Fruit fly (Drosophila melanogaster): ENCODE measurements around the gene CG10311.

The CG10311 gene

DNA sequence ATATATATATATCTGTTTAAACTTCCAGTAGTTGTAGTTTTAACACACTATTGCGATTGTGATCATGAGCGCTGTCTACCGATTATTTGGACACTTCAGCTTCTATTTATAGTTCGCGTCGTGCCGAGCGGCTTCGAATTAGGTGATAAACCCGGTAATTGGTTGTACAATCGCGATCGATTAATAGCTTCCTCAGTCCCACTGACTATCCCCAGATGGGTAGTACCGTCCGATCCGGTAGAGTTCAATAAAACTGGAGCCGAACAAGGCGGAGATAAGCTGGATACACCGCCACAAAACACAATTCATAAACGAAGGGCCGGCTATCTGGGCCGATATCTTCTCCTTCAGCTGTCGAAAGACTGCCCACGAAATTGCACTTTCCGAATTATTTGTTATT, 19.0 kb downstream of the CG10311 start:
- TF ChIP-seq CG17806 (tag; optimal IDR thresholded peaks at IDR 0.05) (no peak), CG32121 (GFP tag; IDR thresholded peaks at IDR 0.05) (no peak), CG4496 (GFP tag; IDR thresholded peaks at IDR 0.05) (no peak), rn (GFP tag; IDR thresholded peaks at IDR 0.05) (no peak), Snoo (tag; optimal IDR thresholded peaks at IDR 0.05) (no peak), Pif1B (GFP tag; optimal IDR thresholded peaks at IDR 0.05) (no peak), Pif1A (GFP tag; optimal IDR thresholded peaks at IDR 0.05) (no peak), EcR (GFP tag; optimal IDR thresholded peaks at IDR 0.05) (no peak), CG8159 (tag; optimal IDR thresholded peaks at IDR 0.05) (no peak), CG14655 (GFP tag; optimal IDR thresholded peaks at IDR 0.05) (no peak), CG10348 (GFP tag; IDR thresholded peaks at IDR 0.05) (no peak), CG34367 (tag; optimal IDR thresholded peaks at IDR 0.05) (no peak)

- TF ChIP-seq Ets98B (GFP tag; IDR thresholded peaks at IDR 0.05) (0 out of 2 replicates have a peak, but pooled peaks have one; percentile 12), CG32121 (GFP tag; IDR thresholded peaks at IDR 0.05) (no peak), Snoo (tag; optimal IDR thresholded peaks at IDR 0.05) (peak; percentile 24), Pif1A (GFP tag; optimal IDR thresholded peaks at IDR 0.05) (peak; percentile 79), CG14655 (GFP tag; optimal IDR thresholded peaks at IDR 0.05) (no peak), CG12605 (GFP tag; IDR thresholded peaks at IDR 0.05) (0 out of 2 replicates have a peak, but pooled peaks have one; percentile 28), D1 (tag; optimal IDR thresholded peaks at IDR 0.05) (no peak), rn (GFP tag; IDR thresholded peaks at IDR 0.05) (peak; percentile 48; the same call in 1 of the 2 replicates), CG4496 (GFP tag; IDR thresholded peaks at IDR 0.05) (peak; percentile 53; the same call in 2 of the 3 replicates), CG13204 (GFP tag; optimal IDR thresholded peaks at IDR 0.05) (no peak), EcR (GFP tag; optimal IDR thresholded peaks at IDR 0.05) (no peak), CG9948 (tag; optimal IDR thresholded peaks at IDR 0.05) (peak; percentile 77), CG15710 (tag; optimal IDR thresholded peaks at IDR 0.05) (peak; percentile 37), CG10348 (GFP tag; IDR thresholded peaks at IDR 0.05) (no peak), CG17806 (tag; optimal IDR thresholded peaks at IDR 0.05) (peak; percentile 76), fd96Ca (GFP tag; IDR thresholded peaks at IDR 0.05) (peak; percentile 58; the same call in 1 of the 3 replicates), gl (tag; optimal IDR thresholded peaks at IDR 0.05) (peak; percentile 34), CG8301 (tag; optimal IDR thresholded peaks at IDR 0.05) (peak; percentile 56), CG8159 (tag; optimal IDR thresholded peaks at IDR 0.05) (peak; percentile 57), CG34367 (tag; optimal IDR thresholded peaks at IDR 0.05) (peak; percentile 52), Pif1B (GFP tag; optimal IDR thresholded peaks at IDR 0.05) (peak; percentile 73)
Measured at dm6 chr3R:16337053-16337385, 19.8 kb downstream of the CG10311 start.

DNA sequence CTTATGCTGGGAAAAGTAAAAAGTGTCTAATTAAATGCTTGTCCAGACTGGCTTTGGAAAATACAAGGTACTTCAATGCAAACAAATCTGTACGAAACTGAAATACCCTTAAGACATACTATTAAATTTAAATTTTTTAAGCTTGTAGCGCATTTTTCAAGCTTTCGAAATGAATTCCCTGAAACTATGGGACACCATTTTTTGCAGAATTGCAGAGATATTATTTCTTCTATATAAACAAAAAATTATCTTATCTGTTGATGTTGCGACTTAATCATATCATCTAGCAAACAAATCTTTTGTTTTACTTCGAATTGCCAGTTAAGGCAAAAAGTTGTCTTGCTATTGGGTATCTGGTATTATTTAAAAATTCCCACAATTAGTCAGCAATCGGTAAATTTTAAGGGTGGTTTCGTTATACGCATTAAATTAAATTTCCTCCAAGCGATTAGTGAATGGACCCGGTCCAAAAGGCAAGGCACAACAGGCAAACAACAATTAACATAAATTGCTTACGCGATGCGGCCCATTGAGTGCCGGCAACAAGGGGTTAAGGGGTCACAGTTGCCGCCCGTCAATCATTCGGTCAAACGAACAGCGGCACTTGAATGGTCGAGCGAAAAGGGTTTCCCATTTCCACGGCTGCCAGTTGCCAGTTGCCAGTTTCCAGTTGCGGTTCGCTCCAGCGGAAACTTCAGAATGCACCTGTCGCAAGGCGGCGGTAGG, 20.3 kb downstream of the CG10311 start:
- TF ChIP-seq CG8159 (tag; optimal IDR thresholded peaks at IDR 0.05) = peak; percentile 33
- TF ChIP-seq CG9948 (tag; optimal IDR thresholded peaks at IDR 0.05) = no peak
- no peak for TF ChIP-seq CG13204 (GFP tag; optimal IDR thresholded peaks at IDR 0.05)
- peak; percentile 75 for TF ChIP-seq CG14655 (GFP tag; optimal IDR thresholded peaks at IDR 0.05)
- TF ChIP-seq rn (GFP tag; IDR thresholded peaks at IDR 0.05) = no peak
- peak; percentile 8 for TF ChIP-seq Snoo (tag; optimal IDR thresholded peaks at IDR 0.05)
- no peak for TF ChIP-seq CG15710 (tag; optimal IDR thresholded peaks at IDR 0.05)
- TF ChIP-seq Ets98B (GFP tag; IDR thresholded peaks at IDR 0.05) = no peak; the same call in 1 of the 2 replicates
- no peak for TF ChIP-seq gl (tag; optimal IDR thresholded peaks at IDR 0.05)
- TF ChIP-seq CG12605 (GFP tag; IDR thresholded peaks at IDR 0.05) = no peak
- TF ChIP-seq CG32121 (GFP tag; IDR thresholded peaks at IDR 0.05) = no peak
- TF ChIP-seq fd96Ca (GFP tag; IDR thresholded peaks at IDR 0.05) = no peak
- no peak for TF ChIP-seq EcR (GFP tag; optimal IDR thresholded peaks at IDR 0.05)
- 0 out of 3 replicates have a peak, but pooled peaks have one; percentile 21 for TF ChIP-seq CG4496 (GFP tag; IDR thresholded peaks at IDR 0.05)
- TF ChIP-seq CG10348 (GFP tag; IDR thresholded peaks at IDR 0.05) = no peak
- peak; percentile 41 for TF ChIP-seq Pif1A (GFP tag; optimal IDR thresholded peaks at IDR 0.05)
- peak; percentile 69 for TF ChIP-seq CG8301 (tag; optimal IDR thresholded peaks at IDR 0.05)
- peak; percentile 34 for TF ChIP-seq Pif1B (GFP tag; optimal IDR thresholded peaks at IDR 0.05)
- TF ChIP-seq D1 (tag; optimal IDR thresholded peaks at IDR 0.05) = no peak
- peak; percentile 15 for TF ChIP-seq CG17806 (tag; optimal IDR thresholded peaks at IDR 0.05)
- TF ChIP-seq CG34367 (tag; optimal IDR thresholded peaks at IDR 0.05) = no peak

DNA sequence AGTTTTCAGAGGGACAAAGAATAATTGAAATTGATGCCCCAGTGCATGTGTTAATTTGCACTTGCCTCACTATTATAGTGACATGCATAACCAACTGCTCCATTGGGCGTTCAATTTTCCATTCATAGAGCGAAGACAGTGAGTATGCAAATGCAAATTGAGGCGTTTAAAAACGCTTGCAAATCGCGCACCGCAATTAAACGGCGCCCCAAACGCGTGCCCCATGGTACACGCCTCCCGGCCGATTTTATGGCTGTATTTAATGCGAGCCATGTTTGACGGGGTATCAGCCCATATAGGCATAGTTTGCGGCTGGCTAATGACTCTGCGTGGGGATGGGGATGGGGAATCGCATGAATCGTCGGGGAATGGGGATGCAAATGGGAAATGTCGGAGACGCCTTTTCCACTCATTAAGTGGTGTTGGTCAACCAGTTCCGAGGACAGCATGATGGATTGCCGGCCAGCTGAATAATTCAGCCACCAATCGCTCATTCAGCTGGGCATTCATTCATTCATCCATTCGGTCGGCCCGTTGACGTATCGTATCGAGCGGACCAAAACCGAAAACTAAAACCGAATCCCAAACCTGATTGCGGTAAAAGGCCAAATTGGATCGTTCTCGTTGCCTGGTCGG, 21.3 kb downstream of the CG10311 start:
- TF ChIP-seq CG9948 (tag; optimal IDR thresholded peaks at IDR 0.05) (no peak), CG4496 (GFP tag; IDR thresholded peaks at IDR 0.05) (no peak), EcR (GFP tag; optimal IDR thresholded peaks at IDR 0.05) (no peak), CG15710 (tag; optimal IDR thresholded peaks at IDR 0.05) (no peak), CG34367 (tag; optimal IDR thresholded peaks at IDR 0.05) (no peak), rn (GFP tag; IDR thresholded peaks at IDR 0.05) (no peak), CG13204 (GFP tag; optimal IDR thresholded peaks at IDR 0.05) (no peak), CG32121 (GFP tag; IDR thresholded peaks at IDR 0.05) (no peak), fd96Ca (GFP tag; IDR thresholded peaks at IDR 0.05) (no peak), Snoo (tag; optimal IDR thresholded peaks at IDR 0.05) (no peak), CG8301 (tag; optimal IDR thresholded peaks at IDR 0.05) (no peak), D1 (tag; optimal IDR thresholded peaks at IDR 0.05) (no peak), CG10348 (GFP tag; IDR thresholded peaks at IDR 0.05) (no peak), CG8159 (tag; optimal IDR thresholded peaks at IDR 0.05) (no peak), Ets98B (GFP tag; IDR thresholded peaks at IDR 0.05) (no peak), CG14655 (GFP tag; optimal IDR thresholded peaks at IDR 0.05) (no peak), Pif1B (GFP tag; optimal IDR thresholded peaks at IDR 0.05) (no peak), Pif1A (GFP tag; optimal IDR thresholded peaks at IDR 0.05) (no peak), gl (tag; optimal IDR thresholded peaks at IDR 0.05) (no peak)

- TF ChIP-seq Ets98B (GFP tag; IDR thresholded peaks at IDR 0.05) = no peak
- TF ChIP-seq CG10348 (GFP tag; IDR thresholded peaks at IDR 0.05) = no peak
- no peak for TF ChIP-seq CG12605 (GFP tag; IDR thresholded peaks at IDR 0.05)
- TF ChIP-seq CG34367 (tag; optimal IDR thresholded peaks at IDR 0.05) = no peak
Measured at dm6 chr3R:16334797-16335196, 22.0 kb downstream of the CG10311 start.
